Worm (Caenorhabditis elegans) whole organism, L1 larva: Measurements from ENCODE around the gene ZK673.6.

Experiments used
- C04F5.9 ChIP-seq: sonication (generic microtip); optimal IDR thresholded peaks from 2 replicates; lab custom pipeline; 2016; ENCODE audit warnings: missing genetic modification characterization, missing compliant biosample characterization
- C16A3.4 ChIP-seq: fragments of 150-350 bp; optimal IDR thresholded peaks from 2 replicates; lab custom pipeline; 2014; ENCODE audit warnings: missing biosample characterization, missing genetic modification characterization
- C34B4.2 ChIP-seq: sonication (generic microtip); optimal IDR thresholded peaks from 2 replicates; lab custom pipeline; 2017; ENCODE audit warnings: mild to moderate bottlenecking, missing genetic modification characterization, missing compliant biosample characterization
- Y116A8C.19 ChIP-seq: sonication (generic microtip); optimal IDR thresholded peaks from 2 replicates; lab custom pipeline; 2016; ENCODE audit warnings: missing compliant biosample characterization, missing genetic modification characterization, borderline replicate concordance
- aha-1 ChIP-seq: fragments of 150-350 bp; optimal IDR thresholded peaks from 2 replicates; lab custom pipeline; 2014; ENCODE audit warnings: missing biosample characterization, missing genetic modification characterization
- aly-2 ChIP-seq: fragments of 150-350 bp; optimal IDR thresholded peaks from 2 replicates; lab custom pipeline; 2014; ENCODE audit warnings: missing biosample characterization, missing genetic modification characterization
- ceh-63 ChIP-seq: fragments of 200-800 bp; sonication (Bioruptor generic); optimal IDR thresholded peaks from 2 replicates; lab custom pipeline; 2018; ENCODE audit warnings: mild to moderate bottlenecking, missing genetic modification characterization, missing compliant biosample characterization
- ceh-8 ChIP-seq: fragments of 200-800 bp; sonication (Bioruptor generic); optimal IDR thresholded peaks from 2 replicates; lab custom pipeline; 2018; ENCODE audit warnings: mild to moderate bottlenecking, missing genetic modification characterization, moderate library complexity, missing compliant biosample characterization
- ceh-88 ChIP-seq: fragments of 200-800 bp; sonication (Bioruptor generic); IDR thresholded peaks from 2 replicates; pipeline ENCODE4 v1.3.6; 2022; ENCODE audit warnings: missing genetic modification characterization, missing compliant biosample characterization
- ceh-90 ChIP-seq: sonication (generic microtip); optimal IDR thresholded peaks from 2 replicates; lab custom pipeline; 2016; ENCODE audit warnings: missing genetic modification characterization, missing compliant biosample characterization
- ces-1 ChIP-seq: fragments of 150-350 bp; optimal IDR thresholded peaks from 2 replicates; lab custom pipeline; 2014; ENCODE audit warnings: missing biosample characterization, missing genetic modification reagents, missing genetic modification characterization
- dpl-1 ChIP-seq, 3 experiments: fragments of 150-350 bp in 2 of 3; sonication (generic microtip) in 1 of 3; optimal IDR thresholded peaks; 2 replicates each; lab custom pipeline; 2014 to 2017; ENCODE audit warnings: missing biosample characterization in 3 of 3, missing genetic modification characterization in 3 of 3, missing genetic modification reagents in 3 of 3
- efl-1 ChIP-seq, 4 experiments: fragments of 150-350 bp; optimal IDR thresholded peaks in 3 of 4; peaks in 1 of 4; 1 replicate in 1 of 4; 2 replicates in 3 of 4; lab custom pipeline; 2014; ENCODE audit warnings: missing biosample characterization in 2 of 4, missing genetic modification characterization in 2 of 4, missing genetic modification reagents in 2 of 4
- elt-2 ChIP-seq: sonication (generic microtip); optimal IDR thresholded peaks from 2 replicates; lab custom pipeline; 2016; ENCODE audit warnings: missing genetic modification characterization, mild to moderate bottlenecking, inconsistent platforms, missing compliant biosample characterization, missing genetic modification reagents
- fkh-10 ChIP-seq: sonication (generic microtip); optimal IDR thresholded peaks from 2 replicates; lab custom pipeline; 2017; ENCODE audit warnings: missing biosample characterization, missing genetic modification reagents, missing genetic modification characterization
- fkh-4 ChIP-seq: sonication (generic microtip); optimal IDR thresholded peaks from 2 replicates; lab custom pipeline; 2016; ENCODE audit warnings: missing compliant biosample characterization, missing genetic modification characterization, borderline replicate concordance
- fkh-8 ChIP-seq: sonication (generic microtip); optimal IDR thresholded peaks from 2 replicates; lab custom pipeline; 2016; ENCODE audit warnings: mild to moderate bottlenecking, missing genetic modification characterization, missing compliant biosample characterization
- fos-1 ChIP-seq: fragments of 150-350 bp; optimal IDR thresholded peaks from 2 replicates; lab custom pipeline; 2014; ENCODE audit warnings: missing biosample characterization, missing genetic modification characterization
- grh-1 ChIP-seq: fragments of 200-800 bp; sonication (Bioruptor generic); IDR thresholded peaks from 2 replicates; pipeline ENCODE4 v1.3.6; 2022; ENCODE audit warnings: missing genetic modification reagents, missing genetic modification characterization, missing compliant biosample characterization
- hpl-2 ChIP-seq: fragments of 150-350 bp; optimal IDR thresholded peaks from 2 replicates; lab custom pipeline; 2014; ENCODE audit warnings: missing biosample characterization, missing genetic modification reagents, missing genetic modification characterization
- irx-1 ChIP-seq: sonication (generic microtip); optimal IDR thresholded peaks from 2 replicates; lab custom pipeline; 2016; ENCODE audit warnings: missing genetic modification characterization, missing compliant biosample characterization
- isw-1 ChIP-seq: fragments of 200-800 bp; sonication (Bioruptor generic); IDR thresholded peaks from 2 replicates; pipeline ENCODE4 v1.3.6; 2022; ENCODE audit warnings: missing genetic modification characterization, missing compliant biosample characterization
- lin-13 ChIP-seq: fragments of 150-350 bp; optimal IDR thresholded peaks from 2 replicates; lab custom pipeline; 2014; ENCODE audit warnings: missing biosample characterization, missing genetic modification reagents, missing genetic modification characterization
- lin-14 ChIP-seq: fragments of 200-800 bp; sonication (Bioruptor generic); optimal IDR thresholded peaks from 2 replicates; lab custom pipeline; 2018; ENCODE audit warnings: mild to moderate bottlenecking, missing genetic modification characterization, moderate library complexity, missing compliant biosample characterization
- lin-15B ChIP-seq: fragments of 150-350 bp; sonication (generic microtip); optimal IDR thresholded peaks from 3 replicates; lab custom pipeline; 2014; ENCODE audit warnings: missing biosample characterization, missing genetic modification characterization
- lir-3 ChIP-seq: sonication (generic microtip); optimal IDR thresholded peaks from 2 replicates; lab custom pipeline; 2016; ENCODE audit warnings: mild to moderate bottlenecking, missing genetic modification characterization, moderate library complexity, missing compliant biosample characterization; ENCODE audit not compliant: poor library complexity
- mab-9 ChIP-seq: fragments of 200-800 bp; sonication (Bioruptor generic); IDR thresholded peaks from 2 replicates; pipeline ENCODE4 v1.3.6; 2022; ENCODE audit warnings: missing genetic modification reagents, missing genetic modification characterization, missing compliant biosample characterization
- mef-2 ChIP-seq: fragments of 150-350 bp; optimal IDR thresholded peaks from 2 replicates; lab custom pipeline; 2014; ENCODE audit warnings: missing biosample characterization, missing genetic modification characterization
- nhr-11 ChIP-seq: fragments of 150-350 bp; optimal IDR thresholded peaks from 2 replicates; lab custom pipeline; 2014; ENCODE audit warnings: missing biosample characterization, missing genetic modification characterization
- nhr-19 ChIP-seq: fragments of 200-800 bp; sonication (Bioruptor generic); conservative IDR thresholded peaks from 2 replicates; pipeline ENCODE4 v1.3.6; 2022; ENCODE audit warnings: missing genetic modification characterization, missing compliant biosample characterization
- nhr-20 ChIP-seq: sonication (generic microtip); optimal IDR thresholded peaks from 2 replicates; lab custom pipeline; 2016; ENCODE audit warnings: mild to moderate bottlenecking, missing genetic modification characterization, missing compliant biosample characterization
- nhr-237 ChIP-seq: fragments of 150-350 bp; optimal IDR thresholded peaks from 2 replicates; lab custom pipeline; 2014; ENCODE audit warnings: missing biosample characterization, missing genetic modification characterization
- nhr-77 ChIP-seq: fragments of 150-350 bp; optimal IDR thresholded peaks from 2 replicates; lab custom pipeline; 2014; ENCODE audit warnings: missing biosample characterization, missing genetic modification characterization
- nhr-90 ChIP-seq: sonication (generic microtip); optimal IDR thresholded peaks from 2 replicates; lab custom pipeline; 2016; ENCODE audit warnings: mild to moderate bottlenecking, missing genetic modification characterization, missing compliant biosample characterization; ENCODE audit not compliant: poor library complexity
- pqm-1 ChIP-seq: sonication (generic microtip); optimal IDR thresholded peaks from 3 replicates; lab custom pipeline; 2017; ENCODE audit warnings: missing biosample characterization, missing genetic modification characterization
- rnt-1 ChIP-seq: sonication (generic microtip); optimal IDR thresholded peaks from 2 replicates; lab custom pipeline; 2016; ENCODE audit warnings: mild to moderate bottlenecking, missing genetic modification characterization, moderate library complexity, missing compliant biosample characterization
- skn-1 ChIP-seq: fragments of 150-350 bp; optimal IDR thresholded peaks from 2 replicates; lab custom pipeline; 2014; ENCODE audit warnings: missing biosample characterization, missing genetic modification characterization
- snu-23 ChIP-seq: sonication (generic microtip); optimal IDR thresholded peaks from 2 replicates; lab custom pipeline; 2016; ENCODE audit warnings: missing genetic modification characterization, missing compliant biosample characterization
- sox-4 ChIP-seq: sonication (generic microtip); optimal IDR thresholded peaks from 2 replicates; lab custom pipeline; 2016; ENCODE audit warnings: missing genetic modification characterization, missing compliant biosample characterization
- swsn-7 ChIP-seq: sonication (generic microtip); optimal IDR thresholded peaks from 2 replicates; lab custom pipeline; 2016; ENCODE audit warnings: missing genetic modification characterization, missing compliant biosample characterization
- tbx-2 ChIP-seq: sonication (generic microtip); optimal IDR thresholded peaks from 2 replicates; lab custom pipeline; 2016; ENCODE audit warnings: missing genetic modification characterization, missing compliant biosample characterization
- unc-30 ChIP-seq: sonication (generic microtip); optimal IDR thresholded peaks from 2 replicates; lab custom pipeline; 2017; ENCODE audit warnings: missing biosample characterization, missing genetic modification characterization
- unc-86 ChIP-seq: sonication (generic microtip); optimal IDR thresholded peaks from 2 replicates; lab custom pipeline; 2016; ENCODE audit warnings: missing genetic modification characterization, missing compliant biosample characterization
- unc-98 ChIP-seq: fragments of 200-800 bp; sonication (Bioruptor generic); IDR thresholded peaks from 2 replicates; pipeline ENCODE4 v1.3.6; 2022; ENCODE audit warnings: missing genetic modification characterization, missing compliant biosample characterization
- zag-1 ChIP-seq: fragments of 150-350 bp; optimal IDR thresholded peaks from 2 replicates; lab custom pipeline; 2014; ENCODE audit warnings: missing biosample characterization, missing genetic modification characterization
- ztf-4 ChIP-seq: fragments of 150-350 bp; optimal IDR thresholded peaks from 2 replicates; lab custom pipeline; 2014; ENCODE audit warnings: missing biosample characterization, missing genetic modification characterization

The ZK673.6 gene

ce11 chrII:10447348-10448316, 16.5 kb downstream of the ZK673.6 start, which contains the start of gene ZK673.2 (continued):
- TF ChIP-seq aha-1 (tag; lab: Kevin White, UChicago) (no peak), nhr-77 (no peak), grh-1 (peak; percentile 72), lin-14 (GFP tag; lab: Kevin White, UChicago) (peak; percentile 64), fkh-10 (GFP tag; lab: Kevin White, UChicago) (no peak), nhr-90 (tag; lab: Kevin White, UChicago) (peak; percentile 46), Y116A8C.19 (tag; lab: Kevin White, UChicago) (no peak), ces-1 (no peak), unc-86 (tag; lab: Kevin White, UChicago) (no peak), C04F5.9 (tag; lab: Kevin White, UChicago) (no peak), snu-23 (peak; percentile 55), skn-1 (no peak), nhr-19 (peak; percentile 45; the same call in 1 of the 2 replicates), zag-1 (no peak), rnt-1 (tag; lab: Kevin White, UChicago) (peak; percentile 3)

DNA sequence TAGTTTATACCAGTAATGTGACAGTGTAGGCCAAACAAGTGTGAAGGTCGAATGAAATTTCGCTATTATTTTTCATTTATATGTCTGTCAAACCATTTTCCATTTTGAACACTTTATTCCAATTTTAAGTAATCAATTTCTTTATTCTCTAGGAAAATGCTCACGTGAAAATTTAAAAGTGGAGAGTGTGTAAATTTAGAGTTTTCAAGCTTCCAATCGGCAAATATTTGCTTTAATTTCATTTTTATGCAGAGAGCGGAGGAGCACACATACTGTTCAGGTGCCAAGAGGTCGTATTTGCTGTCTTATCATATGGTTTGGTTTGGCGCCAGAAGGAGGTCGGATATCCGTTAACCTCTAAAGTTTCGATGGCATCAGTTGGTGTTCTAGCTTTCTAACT, 17.3 kb downstream of the ZK673.6 start:
- no peak for TF ChIP-seq sox-4 (tag; lab: Kevin White, UChicago)
- no peak for TF ChIP-seq unc-30
- TF ChIP-seq dpl-1 (GFP tag; optimal IDR thresholded peaks at IDR 0.05; lab: Kevin White, UChicago), result peak in 1 of 3 experiments; percentile 20
- no peak for TF ChIP-seq unc-98
- TF ChIP-seq C04F5.9 (tag; lab: Kevin White, UChicago), result no peak
- no peak for TF ChIP-seq nhr-90 (tag; lab: Kevin White, UChicago)
- no peak for TF ChIP-seq zag-1
- TF ChIP-seq swsn-7 (tag; lab: Kevin White, UChicago), result no peak
- TF ChIP-seq rnt-1 (tag; lab: Kevin White, UChicago), result peak; percentile 52

- TF ChIP-seq fkh-4 (tag; lab: Kevin White, UChicago) (no peak), nhr-77 (no peak), nhr-90 (tag; lab: Kevin White, UChicago) (peak; percentile 59), C16A3.4 (peak; percentile 4), fkh-8 (tag; lab: Kevin White, UChicago) (no peak), dpl-1 (GFP tag; optimal IDR thresholded peaks at IDR 0.05; lab: Kevin White, UChicago) (peak in 2 of 3 experiments; percentile 6 to 42), tbx-2 (tag; lab: Kevin White, UChicago) (peak; percentile 56), unc-86 (tag; lab: Kevin White, UChicago) (no peak), irx-1 (tag; lab: Kevin White, UChicago) (no peak), ztf-4 (peak; percentile 61), hpl-2 (GFP tag; lab: Kevin White, UChicago) (no peak), ceh-90 (tag; lab: Kevin White, UChicago) (no peak), grh-1 (no peak), nhr-11 (tag; lab: Kevin White, UChicago) (no peak), nhr-20 (peak; percentile 88), fos-1 (tag; lab: Kevin White, UChicago) (no peak), rnt-1 (tag; lab: Kevin White, UChicago) (peak; percentile 51), lir-3 (tag; lab: Kevin White, UChicago) (peak; percentile 53), mef-2 (tag; lab: Kevin White, UChicago) (no peak), swsn-7 (tag; lab: Kevin White, UChicago) (no peak), nhr-19 (peak; percentile 85), pqm-1 (no peak), lin-13 (GFP tag; lab: Kevin White, UChicago) (peak; percentile 8), C34B4.2 (tag; lab: Kevin White, UChicago) (no peak), isw-1 (no peak), lin-14 (GFP tag; lab: Kevin White, UChicago) (peak; percentile 72), lin-15B (no peak), elt-2 (tag; lab: Kevin White, UChicago) (peak; percentile 65), mab-9 (GFP tag; lab: Robert Waterston, UW) (no peak), efl-1 (optimal IDR thresholded peaks at IDR 0.05; lab: Kevin White, UChicago) (no peak), efl-1 (GFP tag; optimal IDR thresholded peaks at IDR 0.05 in 1 of 2; lab: Kevin White, UChicago) (peak in 1 of 2 experiments; percentile 50), ceh-88 (GFP tag; lab: Robert Waterston, UW) (no peak), nhr-237 (tag; lab: Kevin White, UChicago) (no peak), aly-2 (tag; lab: Kevin White, UChicago) (no peak), ceh-63 (GFP tag; lab: Kevin White, UChicago) (no peak), ceh-8 (GFP tag; lab: Kevin White, UChicago) (no peak)
These were observed 17.8 kb downstream of the ZK673.6 start for ce11 chrII:10446300-10446699.
